Worm (Caenorhabditis elegans): ENCODE measurements around the gene srh-68.
A peak's percentile ranks its signal among the peaks of the same experiment; 100 is the strongest.

Gene srh-68

ce11 chrII:12480811-12481210 lies 26.3 kb upstream of the srh-68 start, which contains the start of gene arrd-9 (continued):
- no peak for TF ChIP-seq spr-3 (GFP tag; optimal IDR thresholded peaks at IDR 0.05)
- TF ChIP-seq mdt-29 (GFP tag; IDR thresholded peaks at IDR 0.05), result no peak

ce11 chrII:12481645-12482044 lies 25.5 kb upstream of the srh-68 start:
- TF ChIP-seq nhr-25 (tag; optimal IDR thresholded peaks at IDR 0.05; ENCODE audit: borderline replicate concordance, insufficient read depth), result no peak

- no peak for TF ChIP-seq T26A8.4 (GFP tag; IDR thresholded peaks at IDR 0.05)
- no peak for TF ChIP-seq nhr-48 (tag; optimal IDR thresholded peaks at IDR 0.05)
- no peak for TF ChIP-seq nhr-6 (tag; optimal IDR thresholded peaks at IDR 0.05)
- TF ChIP-seq nhr-11 (tag; optimal IDR thresholded peaks at IDR 0.05), result no peak
- TF ChIP-seq zfp-3 (GFP tag; conservative IDR thresholded peaks at IDR 0.05), result no peak
- no peak for TF ChIP-seq daf-12 (tag; optimal IDR thresholded peaks at IDR 0.05)
Observed at ce11 chrII:12482622-12483021, 24.5 kb upstream of the srh-68 start, which contains the start of gene fbxb-102. fbxb-102 (plus strand) TSS chrII:12482922.

- TF ChIP-seq set-16 (GFP tag; IDR thresholded peaks at IDR 0.05) (0 out of 2 replicates have a peak, but pooled peaks have one; percentile 0), lin-1 (GFP tag; IDR thresholded peaks at IDR 0.05) (no peak)
Observed at ce11 chrII:12485060-12485459, 22.1 kb upstream of the srh-68 start, which contains the start of gene F15A4.10. F15A4.10 (minus strand) TSS chrII:12485160.

ce11 chrII:12488810-12489209 lies 18.3 kb upstream of the srh-68 start:
- TF ChIP-seq ceh-82 (tag; optimal IDR thresholded peaks at IDR 0.05), result no peak
- TF ChIP-seq F49E8.2 (tag; optimal IDR thresholded peaks at IDR 0.05; ENCODE audit: borderline replicate concordance), result no peak
- no peak for TF ChIP-seq lin-39 (tag; optimal IDR thresholded peaks at IDR 0.05)
- TF ChIP-seq gei-8 (GFP tag; optimal IDR thresholded peaks at IDR 0.05), result no peak
- no peak for TF ChIP-seq mdl-1 (tag; optimal IDR thresholded peaks at IDR 0.05)
- no peak for TF ChIP-seq T26A8.4 (GFP tag; IDR thresholded peaks at IDR 0.05)
- TF ChIP-seq ZK546.5 (tag; optimal IDR thresholded peaks at IDR 0.05), result no peak
- no peak for TF ChIP-seq hmg-1.1 (GFP tag; IDR thresholded peaks at IDR 0.05)

ce11 chrII:12489903-12490302 lies 17.2 kb upstream of the srh-68 start, which contains the start of gene T21B4.15:
T21B4.15 (plus strand) TSS chrII:12490203.
- TF ChIP-seq madf-9 (GFP tag; conservative IDR thresholded peaks at IDR 0.05) (no peak), ceh-32 (tag; optimal IDR thresholded peaks at IDR 0.05; ENCODE audit: poor library complexity) (no peak), lir-3 (tag; optimal IDR thresholded peaks at IDR 0.05) (no peak), ceh-20 (GFP tag; IDR thresholded peaks at IDR 0.05) (no peak), lin-13 (GFP tag; optimal IDR thresholded peaks at IDR 0.05) (no peak), hlh-30 (tag; optimal IDR thresholded peaks at IDR 0.05; ENCODE audit: insufficient read depth) (no peak), pha-4 (GFP tag; IDR thresholded peaks at IDR 0.05) (no peak), pha-4 (tag; optimal IDR thresholded peaks at IDR 0.05) (no peak), zag-1 (tag; optimal IDR thresholded peaks at IDR 0.05) (no peak), dve-1 (tag; optimal IDR thresholded peaks at IDR 0.05; ENCODE audit: insufficient read depth) (no peak)

ce11 chrII:12491936-12492335 lies 15.2 kb upstream of the srh-68 start, which contains the start of gene srz-6:
srz-6 (plus strand) TSS chrII:12492236.
- TF ChIP-seq daf-16 (GFP tag; optimal IDR thresholded peaks at IDR 0.05), result no peak
- TF ChIP-seq daf-16 (tag; optimal IDR thresholded peaks at IDR 0.05), result no peak
- no peak for TF ChIP-seq fos-1 (tag; optimal IDR thresholded peaks at IDR 0.05)
